Worm (Caenorhabditis elegans) whole organism, young adult: Measurements from ENCODE around the gene sri-28.

ENCODE experiments used
- B0035.1 ChIP-seq: sonication (generic microtip); optimal IDR thresholded peaks from 2 replicates; lab custom pipeline; 2016; ENCODE audit warnings: missing genetic modification characterization, mild to moderate bottlenecking, missing compliant biosample characterization, missing genotype, missing genetic modification reagents
- B0261.1 ChIP-seq: sonication (generic microtip); optimal IDR thresholded peaks from 2 replicates; lab custom pipeline; 2016; ENCODE audit warnings: mild to moderate bottlenecking, missing genetic modification characterization, moderate library complexity, missing compliant biosample characterization
- F39B2.1 ChIP-seq: fragments of 200-800 bp; sonication (Bioruptor generic); IDR thresholded peaks from 2 replicates; pipeline ENCODE4 v1.3.6; 2022; ENCODE audit warnings: missing genetic modification reagents, missing genetic modification characterization, missing compliant biosample characterization
- F49E8.2 ChIP-seq: sonication (generic microtip); optimal IDR thresholded peaks from 3 replicates; lab custom pipeline; 2017; ENCODE audit warnings: missing genetic modification characterization, mild to moderate bottlenecking, missing compliant biosample characterization, antibody characterized with exemption, moderate library complexity; ENCODE audit not compliant: insufficient read depth
- F52B5.7 ChIP-seq: sonication (generic microtip); optimal IDR thresholded peaks from 2 replicates; lab custom pipeline; 2016; ENCODE audit warnings: mild to moderate bottlenecking, missing genetic modification characterization, missing compliant biosample characterization
- F55B11.4 ChIP-seq: sonication (generic microtip); optimal IDR thresholded peaks from 2 replicates; lab custom pipeline; 2016; ENCODE audit warnings: missing compliant biosample characterization, missing genetic modification characterization, borderline replicate concordance; ENCODE audit not compliant: insufficient read depth
- T26A5.8 ChIP-seq: sonication (generic microtip); optimal IDR thresholded peaks from 2 replicates; lab custom pipeline; 2016; ENCODE audit warnings: missing genetic modification characterization, missing compliant biosample characterization
- Y53F4B.3 ChIP-seq: fragments of 200-800 bp; sonication (Bioruptor generic); IDR thresholded peaks from 2 replicates; pipeline ENCODE4 v1.3.6; 2022; ENCODE audit warnings: missing genetic modification reagents, missing genetic modification characterization, missing compliant biosample characterization
- Y53G8AR.9 ChIP-seq: fragments of 200-800 bp; sonication (Bioruptor generic); conservative IDR thresholded peaks from 2 replicates; pipeline ENCODE4 v1.3.6; 2022; ENCODE audit warnings: missing genetic modification reagents, missing genetic modification characterization, missing compliant biosample characterization
- Y79H2A.3 ChIP-seq: fragments of 200-800 bp; sonication (Bioruptor generic); conservative IDR thresholded peaks from 2 replicates; pipeline ENCODE4 v1.3.6; 2022; ENCODE audit warnings: missing genetic modification reagents, missing genetic modification characterization, missing compliant biosample characterization
- ZK185.1 ChIP-seq: sonication (generic microtip); optimal IDR thresholded peaks from 2 replicates; lab custom pipeline; 2016; ENCODE audit warnings: mild to moderate bottlenecking, missing genetic modification characterization, missing compliant biosample characterization; ENCODE audit not compliant: poor library complexity, severe bottlenecking
- aptf-2 ChIP-seq: fragments of 200-800 bp; sonication (Bioruptor generic); conservative IDR thresholded peaks from 2 replicates; pipeline ENCODE4 v1.3.6; 2022; ENCODE audit warnings: missing genetic modification reagents, missing genetic modification characterization, missing compliant biosample characterization
- attf-3 ChIP-seq: fragments of 200-800 bp; sonication (Bioruptor generic); conservative IDR thresholded peaks from 2 replicates; pipeline ENCODE4 v1.3.6; 2022; ENCODE audit warnings: missing genetic modification reagents, missing genetic modification characterization, missing compliant biosample characterization
- attf-5 ChIP-seq: fragments of 200-800 bp; sonication (Bioruptor generic); optimal IDR thresholded peaks from 2 replicates; lab custom pipeline; 2018; ENCODE audit warnings: mild to moderate bottlenecking, missing genetic modification characterization, missing compliant biosample characterization
- bed-2 ChIP-seq: fragments of 200-800 bp; sonication (Bioruptor generic); IDR thresholded peaks from 2 replicates; pipeline ENCODE4 v1.3.6; 2022; ENCODE audit warnings: missing genetic modification reagents, missing genetic modification characterization, missing compliant biosample characterization
- cebp-2 ChIP-seq: fragments of 200-800 bp; sonication (Bioruptor generic); IDR thresholded peaks from 2 replicates; pipeline ENCODE4 v1.3.6; 2022; ENCODE audit warnings: missing genetic modification characterization, missing compliant biosample characterization
- ceh-40 ChIP-seq: fragments of 200-800 bp; sonication (Bioruptor generic); IDR thresholded peaks from 2 replicates; pipeline ENCODE4 v1.3.6; 2022; ENCODE audit warnings: missing genetic modification characterization, missing compliant biosample characterization
- ceh-58 ChIP-seq: fragments of 200-800 bp; sonication (Bioruptor generic); IDR thresholded peaks from 2 replicates; pipeline ENCODE4 v1.3.6; 2022; ENCODE audit warnings: missing genetic modification characterization, missing compliant biosample characterization
- ceh-91 ChIP-seq: fragments of 200-800 bp; sonication (Bioruptor generic); IDR thresholded peaks from 2 replicates; pipeline ENCODE4 v1.3.6; 2022; ENCODE audit warnings: missing genetic modification reagents, missing genetic modification characterization, missing compliant biosample characterization
- die-1 ChIP-seq: sonication (generic microtip); optimal IDR thresholded peaks from 2 replicates; lab custom pipeline; 2016; ENCODE audit warnings: missing genotype, mild to moderate bottlenecking, missing genetic modification characterization, missing compliant biosample characterization
- dox-1 ChIP-seq: fragments of 200-800 bp; sonication (Bioruptor generic); IDR thresholded peaks from 2 replicates; pipeline ENCODE4 v1.3.6; 2022; ENCODE audit warnings: missing genetic modification reagents, missing genetic modification characterization, missing compliant biosample characterization
- dpl-1 ChIP-seq: fragments of 150-350 bp; optimal IDR thresholded peaks from 2 replicates; lab custom pipeline; 2014; ENCODE audit warnings: missing biosample characterization, missing genetic modification reagents, missing genetic modification characterization
- ekl-4 ChIP-seq: fragments of 200-800 bp; sonication (Bioruptor generic); IDR thresholded peaks from 2 replicates; pipeline ENCODE4 v1.3.6; 2022; ENCODE audit warnings: missing genetic modification reagents, missing genetic modification characterization, missing compliant biosample characterization
- ets-4 ChIP-seq: fragments of 200-800 bp; sonication (Bioruptor generic); optimal IDR thresholded peaks from 2 replicates; lab custom pipeline; 2018; ENCODE audit warnings: mild to moderate bottlenecking, missing genetic modification characterization, missing compliant biosample characterization
- fkh-3 ChIP-seq: sonication (generic microtip); optimal IDR thresholded peaks from 2 replicates; lab custom pipeline; 2016; ENCODE audit warnings: mild to moderate bottlenecking, missing genetic modification characterization, missing compliant biosample characterization
- hlh-12 ChIP-seq: sonication (generic microtip); optimal IDR thresholded peaks from 2 replicates; lab custom pipeline; 2016; ENCODE audit warnings: missing genetic modification characterization, missing compliant biosample characterization
- hmg-1.2 ChIP-seq: fragments of 200-800 bp; sonication (Bioruptor generic); IDR thresholded peaks from 2 replicates; pipeline ENCODE4 v1.3.6; 2022; ENCODE audit warnings: missing genetic modification reagents, missing genetic modification characterization, missing compliant biosample characterization
- hrde-1 ChIP-seq: sonication (generic microtip); optimal IDR thresholded peaks from 2 replicates; lab custom pipeline; 2016; ENCODE audit warnings: missing genetic modification characterization, mild to moderate bottlenecking, missing compliant biosample characterization, moderate library complexity, missing genotype, missing genetic modification reagents, borderline replicate concordance
- let-607 ChIP-seq, 2 experiments: fragments of 200-800 bp in 1 of 2; sonication (Bioruptor generic) in 1 of 2; sonication (generic microtip) in 1 of 2; optimal IDR thresholded peaks; 2 replicates each; lab custom pipeline; 2016 to 2018; ENCODE audit warnings: mild to moderate bottlenecking in 2 of 2, missing compliant biosample characterization in 2 of 2, missing genetic modification characterization in 2 of 2, moderate library complexity in 2 of 2, missing genotype in 1 of 2
- lin-54 ChIP-seq: fragments of 200-800 bp; sonication (Bioruptor generic); optimal IDR thresholded peaks from 2 replicates; lab custom pipeline; 2018; ENCODE audit warnings: mild to moderate bottlenecking, missing genetic modification characterization, missing compliant biosample characterization
- lir-1 ChIP-seq: fragments of 200-800 bp; sonication (Bioruptor generic); conservative IDR thresholded peaks from 2 replicates; pipeline ENCODE4 v1.3.6; 2022; ENCODE audit warnings: missing genetic modification reagents, missing genetic modification characterization, missing compliant biosample characterization
- madf-10 ChIP-seq: sonication (generic microtip); optimal IDR thresholded peaks from 2 replicates; lab custom pipeline; 2016; ENCODE audit warnings: mild to moderate bottlenecking, missing genetic modification characterization, missing compliant biosample characterization
- madf-3 ChIP-seq: fragments of 200-800 bp; sonication (Bioruptor generic); IDR thresholded peaks from 2 replicates; pipeline ENCODE4 v1.3.6; 2022; ENCODE audit warnings: missing genetic modification reagents, missing genetic modification characterization, missing compliant biosample characterization
- mel-28 ChIP-seq: sonication (generic microtip); optimal IDR thresholded peaks from 2 replicates; lab custom pipeline; 2016; ENCODE audit warnings: borderline replicate concordance, mild to moderate bottlenecking, missing genetic modification characterization, missing compliant biosample characterization
- mxl-1 ChIP-seq: sonication (generic microtip); optimal IDR thresholded peaks from 2 replicates; lab custom pipeline; 2016; ENCODE audit warnings: missing genetic modification characterization, missing compliant biosample characterization
- nfya-1 ChIP-seq: sonication (generic microtip); optimal IDR thresholded peaks from 2 replicates; lab custom pipeline; 2017; ENCODE audit warnings: antibody characterized with exemption, missing compliant biosample characterization, missing genetic modification characterization, borderline replicate concordance; ENCODE audit not compliant: insufficient read depth
- nhr-27 ChIP-seq: fragments of 200-800 bp; sonication (Bioruptor generic); optimal IDR thresholded peaks from 2 replicates; lab custom pipeline; 2018; ENCODE audit warnings: mild to moderate bottlenecking, missing genetic modification characterization, moderate library complexity, missing compliant biosample characterization
- nhr-80 ChIP-seq: sonication (generic microtip); optimal IDR thresholded peaks from 2 replicates; lab custom pipeline; 2016; ENCODE audit warnings: missing genetic modification characterization, missing compliant biosample characterization
- pbrm-1 ChIP-seq: fragments of 200-800 bp; sonication (Bioruptor generic); IDR thresholded peaks from 2 replicates; pipeline ENCODE4 v1.3.6; 2022; ENCODE audit warnings: missing genetic modification reagents, missing genetic modification characterization, missing compliant biosample characterization
- repo-1 ChIP-seq: sonication (generic microtip); optimal IDR thresholded peaks from 2 replicates; lab custom pipeline; 2017; ENCODE audit warnings: mild to moderate bottlenecking, missing genetic modification characterization, missing compliant biosample characterization
- rpc-1 ChIP-seq, 2 experiments: fragments of 150-350 bp in 1 of 2; sonication (generic microtip) in 1 of 2; optimal IDR thresholded peaks; 2 replicates each; lab custom pipeline; 2014 to 2018; ENCODE audit warnings: missing biosample characterization in 1 of 2, missing genetic modification characterization in 1 of 2, missing genetic modification reagents in 1 of 2, missing genotype in 1 of 2
- snpc-1.1 ChIP-seq: sonication (generic microtip); optimal IDR thresholded peaks from 2 replicates; lab custom pipeline; 2017; ENCODE audit warnings: missing genetic modification characterization, mild to moderate bottlenecking, missing compliant biosample characterization, antibody characterized with exemption, moderate library complexity, missing genotype, missing genetic modification reagents; ENCODE audit not compliant: insufficient read depth
- snpc-4 ChIP-seq, 5 experiments: fragments of 150-350 bp in 1 of 5; sonication (generic microtip) in 4 of 5; optimal IDR thresholded peaks; 2 replicates each; lab custom pipeline; 2014 to 2018; ENCODE audit warnings: missing genetic modification characterization in 5 of 5, missing biosample characterization in 3 of 5, antibody characterized with exemption in 2 of 5, mild to moderate bottlenecking in 2 of 5, missing compliant biosample characterization in 2 of 5, missing genotype in 2 of 5, moderate library complexity in 2 of 5, missing genetic modification reagents in 1 of 5
- tbx-9 ChIP-seq: sonication (generic microtip); optimal IDR thresholded peaks from 2 replicates; lab custom pipeline; 2016; ENCODE audit warnings: borderline replicate concordance, missing genetic modification characterization, inconsistent platforms, missing compliant biosample characterization
- unc-62 ChIP-seq: fragments of 150-350 bp; optimal IDR thresholded peaks from 2 replicates; lab custom pipeline; 2014; ENCODE audit warnings: missing biosample characterization, missing genetic modification reagents, missing genetic modification characterization
- zfh-2 ChIP-seq: fragments of 200-800 bp; sonication (Bioruptor generic); conservative IDR thresholded peaks from 2 replicates; pipeline ENCODE4 v1.3.6; 2022; ENCODE audit warnings: missing genetic modification reagents, missing genetic modification characterization, missing compliant biosample characterization
- zim-3 ChIP-seq: sonication (generic microtip); optimal IDR thresholded peaks from 2 replicates; lab custom pipeline; 2017; ENCODE audit warnings: mild to moderate bottlenecking, missing genetic modification characterization, moderate library complexity, missing compliant biosample characterization

Gene sri-28

ce11 chrII:3062222-3062621, 13.7 kb downstream of the sri-28 start (continued):
- TF ChIP-seq tbx-9 (no peak), bed-2 (GFP tag; lab: Robert Waterston, UW) (no peak), cebp-2 (GFP tag; lab: Robert Waterston, UW) (no peak), lir-1 (GFP tag; lab: Robert Waterston, UW) (no peak), F55B11.4 (tag; lab: Kevin White, UChicago) (no peak), B0035.1 (tag; lab: Kevin White, UChicago) (no peak), dox-1 (GFP tag; lab: Robert Waterston, UW) (no peak), nhr-27 (no peak), zim-3 (tag; lab: Kevin White, UChicago) (no peak), hmg-1.2 (GFP tag; lab: Robert Waterston, UW) (peak; percentile 79), madf-10 (tag; lab: Kevin White, UChicago) (peak; percentile 54), ZK185.1 (tag; lab: Kevin White, UChicago) (no peak), mel-28 (tag; lab: Kevin White, UChicago) (no peak), F39B2.1 (GFP tag; lab: Robert Waterston, UW) (no peak), hrde-1 (tag; lab: Kevin White, UChicago) (peak; percentile 66), snpc-1.1 (tag; lab: Kevin White, UChicago) (peak; percentile 48), Y53G8AR.9 (GFP tag; lab: Robert Waterston, UW) (no peak; the same call in 1 of the 2 replicates), snpc-4 (GFP tag; optimal IDR thresholded peaks at IDR 0.05; lab: Kevin White, UChicago) (peak; percentile 39), snpc-4 (tag; optimal IDR thresholded peaks at IDR 0.05; lab: Kevin White, UChicago) (peak in 3 of 4 experiments; percentile 41 to 62 (median 43)), Y79H2A.3 (GFP tag; lab: Robert Waterston, UW) (no peak), zfh-2 (GFP tag; lab: Robert Waterston, UW) (no peak), unc-62 (GFP tag; lab: Kevin White, UChicago) (no peak), dpl-1 (GFP tag; lab: Kevin White, UChicago) (peak; percentile 4), F52B5.7 (tag; lab: Kevin White, UChicago) (no peak), attf-3 (GFP tag; lab: Robert Waterston, UW) (no peak), pbrm-1 (no peak; the same call in 1 of the 2 replicates), rpc-1 (optimal IDR thresholded peaks at IDR 0.05; lab: Kevin White, UChicago) (peak; percentile 82), rpc-1 (tag; optimal IDR thresholded peaks at IDR 0.05; lab: Kevin White, UChicago) (peak; percentile 84), F49E8.2 (tag; lab: Kevin White, UChicago) (peak; percentile 18), repo-1 (tag; lab: Kevin White, UChicago) (no peak), lin-54 (GFP tag; lab: Kevin White, UChicago) (peak; percentile 51), attf-5 (no peak), B0261.1 (tag; lab: Kevin White, UChicago) (peak; percentile 94), ceh-91 (GFP tag; lab: Robert Waterston, UW) (no peak), fkh-3 (no peak), nhr-80 (tag; lab: Kevin White, UChicago) (peak; percentile 12), ekl-4 (no peak), aptf-2 (GFP tag; lab: Robert Waterston, UW) (no peak), madf-3 (GFP tag; lab: Robert Waterston, UW) (no peak), nfya-1 (tag; lab: Kevin White, UChicago) (no peak), ceh-58 (GFP tag; lab: Robert Waterston, UW) (no peak), hlh-12 (tag; lab: Kevin White, UChicago) (no peak), mxl-1 (tag; lab: Kevin White, UChicago) (no peak), T26A5.8 (tag; lab: Kevin White, UChicago) (no peak), ets-4 (no peak), die-1 (peak; percentile 8), ceh-40 (GFP tag; lab: Robert Waterston, UW) (no peak), let-607 (tag; optimal IDR thresholded peaks at IDR 0.05; lab: Kevin White, UChicago) (peak; percentile 2 to 5), Y53F4B.3 (GFP tag; lab: Robert Waterston, UW) (no peak)
